Fruit fly (Drosophila melanogaster): ENCODE measurements around the gene Lar.

The Lar gene

DNA sequence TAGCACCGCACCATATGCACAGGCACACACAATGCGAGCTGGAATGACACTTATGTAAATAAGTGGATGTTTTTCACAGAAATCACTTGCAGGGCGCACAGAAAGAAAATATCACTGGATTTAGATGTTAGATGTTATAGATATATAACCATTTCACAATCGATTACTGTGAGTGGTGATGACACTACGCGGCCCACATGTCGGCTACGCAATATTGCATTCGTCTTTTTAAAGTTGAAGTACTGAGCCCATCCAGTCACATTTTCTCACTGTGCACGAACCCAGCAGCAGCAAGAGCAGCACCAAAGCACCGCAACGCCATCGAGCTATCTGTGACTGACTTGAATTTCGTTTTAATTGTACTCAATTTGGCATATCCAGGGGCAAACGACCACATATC is 136.1 kb downstream of the Lar start (continued):
- no peak for TF ChIP-seq CG3919 (GFP tag; optimal IDR thresholded peaks at IDR 0.05)
- TF ChIP-seq OdsH (GFP tag; optimal IDR thresholded peaks at IDR 0.05) = peak; percentile 48
- no peak; the same call in 2 of the 3 replicates for TF ChIP-seq eg (GFP tag; IDR thresholded peaks at IDR 0.05)
- no peak for TF ChIP-seq CG11902 (GFP tag; optimal IDR thresholded peaks at IDR 0.05)
- TF ChIP-seq esn (GFP tag; optimal IDR thresholded peaks at IDR 0.05) = no peak
- peak; percentile 20 for TF ChIP-seq lz (GFP tag; optimal IDR thresholded peaks at IDR 0.05)
- no peak for TF ChIP-seq Sox14 (GFP tag; optimal IDR thresholded peaks at IDR 0.05)
- no peak for TF ChIP-seq CG9139 (GFP tag; optimal IDR thresholded peaks at IDR 0.05)
- TF ChIP-seq achi (GFP tag; optimal IDR thresholded peaks at IDR 0.05) = peak; percentile 45
- TF ChIP-seq Ets21C (GFP tag; optimal IDR thresholded peaks at IDR 0.05) = peak; percentile 22
- peak; percentile 6 for TF ChIP-seq topi (GFP tag; optimal IDR thresholded peaks at IDR 0.05)
- TF ChIP-seq Eip78C (GFP tag) = peak; percentile 62
- no peak for TF ChIP-seq fkh (GFP tag; optimal IDR thresholded peaks at IDR 0.05)
- no peak for TF ChIP-seq CG6808 (GFP tag; optimal IDR thresholded peaks at IDR 0.05)
- peak; percentile 5 for TF ChIP-seq CG10669 (GFP tag; optimal IDR thresholded peaks at IDR 0.05)
- TF ChIP-seq Gug (GFP tag; IDR thresholded peaks at IDR 0.05) = no peak; the same call in 1 of the 2 replicates
- TF ChIP-seq vri (GFP tag; optimal IDR thresholded peaks at IDR 0.05) = no peak
- no peak for TF ChIP-seq Sox15 (GFP tag; optimal IDR thresholded peaks at IDR 0.05)
- peak; percentile 45 for TF ChIP-seq CG31627 (GFP tag; optimal IDR thresholded peaks at IDR 0.05)
- TF ChIP-seq CG32006 (GFP tag; optimal IDR thresholded peaks at IDR 0.05) = no peak
- no peak for TF ChIP-seq Ets96B (tag; optimal IDR thresholded peaks at IDR 0.05)
- no peak for TF ChIP-seq CG8319 (GFP tag; optimal IDR thresholded peaks at IDR 0.05)
- TF ChIP-seq cyc (GFP tag; optimal IDR thresholded peaks at IDR 0.05) = no peak
- TF ChIP-seq CG8119 (GFP tag; IDR thresholded peaks at IDR 0.05) = no peak
- TF ChIP-seq ss (GFP tag; optimal IDR thresholded peaks at IDR 0.05) = no peak

DNA sequence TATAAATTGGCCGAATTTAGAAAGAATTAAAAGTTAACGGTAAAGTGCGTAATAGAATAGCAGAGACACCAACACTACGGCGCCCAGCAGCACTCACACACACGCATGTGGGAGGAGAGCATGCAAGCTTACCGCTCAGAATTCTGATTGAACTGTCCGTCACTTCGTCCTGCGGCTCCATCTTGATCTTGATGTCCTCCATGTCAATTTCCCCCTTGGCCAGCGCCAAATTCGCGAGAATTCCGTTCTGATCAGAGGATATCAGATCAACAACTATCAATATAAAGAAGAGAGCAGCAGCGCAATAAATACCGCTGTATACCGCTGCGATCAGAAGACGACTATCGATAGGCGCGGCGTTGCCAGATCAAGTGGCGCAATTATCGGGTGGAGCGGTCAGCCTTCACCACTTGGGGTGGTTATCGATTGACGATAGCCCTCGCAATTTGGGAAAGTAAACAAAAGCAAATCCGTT is 149.2 kb downstream of the Lar start, which contains the start of the genes CG10462 and Nf-YB:
TSS of gene CG10462 (minus strand) at position 346 of the 475 bp plus-strand sequence.
TSS of gene Nf-YB (plus strand) at position 410 of the 475 bp plus-strand sequence.
- peak; percentile 93 for TF ChIP-seq fkh (GFP tag; optimal IDR thresholded peaks at IDR 0.05)
- TF ChIP-seq Eip78C (GFP tag) = no peak
- TF ChIP-seq fd59A (GFP tag; optimal IDR thresholded peaks at IDR 0.05) = no peak

DNA sequence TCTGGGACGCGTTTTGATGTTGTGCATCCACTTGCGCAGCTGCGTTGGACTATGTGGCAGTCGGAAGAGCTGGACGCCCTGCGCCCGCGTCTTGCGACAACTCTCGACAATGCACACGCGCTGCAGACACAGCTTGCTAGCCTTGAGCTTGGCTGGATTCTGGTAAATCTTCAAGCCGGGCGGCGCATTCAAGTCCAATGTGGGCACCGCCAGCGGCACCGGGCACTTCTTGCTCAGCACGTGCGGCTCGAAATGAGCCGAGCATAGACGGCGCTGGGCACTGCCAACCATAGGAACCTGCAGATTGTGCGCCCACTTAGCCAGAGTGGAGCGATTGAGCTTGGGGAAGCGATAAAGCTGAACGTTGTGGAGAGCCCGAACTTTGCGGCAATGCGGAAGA is 164.1 kb downstream of the Lar start:
- no peak for TF ChIP-seq Hr39 (GFP tag; optimal IDR thresholded peaks at IDR 0.05)

DNA sequence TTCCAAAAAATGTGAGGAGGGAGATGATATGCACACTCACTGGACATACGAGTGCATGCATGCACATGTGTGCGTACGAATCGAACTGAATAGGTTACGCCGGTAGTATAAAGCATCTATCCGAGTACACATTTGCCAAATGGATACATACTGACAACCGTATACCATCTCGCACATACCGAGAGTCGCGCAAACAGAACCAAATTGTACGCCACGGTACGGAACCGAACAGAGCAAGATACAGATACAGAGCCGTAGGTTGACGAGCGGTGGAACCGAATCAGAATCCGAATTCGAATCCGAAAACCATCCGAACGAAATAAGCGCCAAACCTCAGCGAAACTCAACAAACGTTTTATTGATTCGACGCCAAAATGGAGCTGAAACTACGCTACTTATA is 168.6 kb downstream of the Lar start:
- TF ChIP-seq dac (GFP tag; optimal IDR thresholded peaks at IDR 0.05) (no peak), CG34406 (GFP tag; optimal IDR thresholded peaks at IDR 0.05) (no peak), cyc (GFP tag; optimal IDR thresholded peaks at IDR 0.05) (no peak), acj6 (GFP tag; optimal IDR thresholded peaks at IDR 0.05) (no peak), Eip93F (GFP tag; optimal IDR thresholded peaks at IDR 0.05) (no peak), dsx (GFP tag; optimal IDR thresholded peaks at IDR 0.05; ENCODE audit: poor library complexity, severe bottlenecking) (no peak), Sox15 (GFP tag; optimal IDR thresholded peaks at IDR 0.05) (no peak), CG6792 (GFP tag; optimal IDR thresholded peaks at IDR 0.05) (no peak), Lpt (GFP tag; optimal IDR thresholded peaks at IDR 0.05) (no peak), Eip78C (GFP tag) (no peak), Hr4 (GFP tag; optimal IDR thresholded peaks at IDR 0.05) (no peak), CG15336 (GFP tag; IDR thresholded peaks at IDR 0.05) (no peak)
